Fruit fly (Drosophila melanogaster): ENCODE results near the gene Jon66Ci.

Gene Jon66Ci

DNA sequence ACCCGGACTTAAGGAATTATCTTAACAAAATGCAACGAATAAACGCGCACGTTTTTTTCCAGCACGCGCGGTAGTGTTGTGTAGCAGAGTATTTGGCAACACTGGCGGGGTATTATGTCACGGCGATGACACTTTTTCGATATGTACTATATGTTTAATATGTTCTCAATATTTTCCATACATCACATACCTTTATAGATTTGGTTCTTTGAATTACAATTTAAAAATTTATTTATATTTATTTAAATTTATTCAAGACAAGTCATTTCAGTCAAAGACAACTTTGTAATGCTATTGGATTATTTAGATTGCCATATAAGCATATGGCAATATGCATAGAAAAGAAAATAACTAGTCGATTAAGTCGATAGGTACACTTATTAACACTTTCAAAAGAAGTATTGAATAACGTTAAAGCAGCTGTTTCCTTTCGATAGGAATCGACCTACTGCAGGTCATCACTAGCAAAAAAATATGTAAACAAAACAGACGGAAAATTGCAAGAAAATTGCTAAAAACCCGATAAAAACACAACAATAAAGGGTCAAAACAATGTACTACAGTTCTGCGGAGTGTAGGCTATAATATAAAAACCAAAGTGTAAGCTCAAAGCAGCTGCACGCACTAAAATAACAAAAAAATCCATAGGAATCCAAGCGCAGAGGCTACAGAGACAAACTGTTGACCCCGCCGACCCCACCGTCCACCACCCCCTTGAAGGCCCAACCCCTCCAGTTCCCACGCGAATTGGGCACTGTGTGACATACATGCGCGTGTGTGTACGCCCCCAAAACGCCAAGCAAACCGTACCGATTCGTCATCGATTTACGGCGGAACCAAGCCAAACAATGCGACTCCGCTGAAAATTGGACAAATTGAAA lies 45.0 kb upstream of the Jon66Ci start, which contains the start of the genes CG7182 and GAPcenA (continued):
- TF ChIP-seq Jarid2 (GFP tag; optimal IDR thresholded peaks at IDR 0.05) (no peak), klu (GFP tag; IDR thresholded peaks at IDR 0.05) (peak; percentile 26; the same call in 1 of the 2 replicates), fd64A (GFP tag; optimal IDR thresholded peaks at IDR 0.05) (no peak), lab (GFP tag; optimal IDR thresholded peaks at IDR 0.05) (peak; percentile 83), Hr78 (GFP tag; optimal IDR thresholded peaks at IDR 0.05) (peak; percentile 5 to 100), CG31441 (GFP tag; IDR thresholded peaks at IDR 0.05) (no peak; the same call in 1 of the 2 replicates), Oli (tag; optimal IDR thresholded peaks at IDR 0.05) (peak; percentile 70), Rfx (GFP tag; IDR thresholded peaks at IDR 0.05) (peak; percentile 64), tx (GFP tag; optimal IDR thresholded peaks at IDR 0.05) (no peak), dpn (GFP tag; optimal IDR thresholded peaks at IDR 0.05) (peak; percentile 24 to 63), corto (GFP tag; optimal IDR thresholded peaks at IDR 0.05) (no peak), CG11398 (GFP tag; optimal IDR thresholded peaks at IDR 0.05) (peak; percentile 10), abd-A (tag; optimal IDR thresholded peaks at IDR 0.05) (no peak), da (GFP tag; optimal IDR thresholded peaks at IDR 0.05) (no peak), ap (GFP tag; IDR thresholded peaks at IDR 0.05) (no peak), ERR (GFP tag; optimal IDR thresholded peaks at IDR 0.05) (no peak), Poxn (GFP tag; IDR thresholded peaks at IDR 0.05) (no peak), Dip3 (GFP tag; optimal IDR thresholded peaks at IDR 0.05) (peak; percentile 5), CG6683 (GFP tag; optimal IDR thresholded peaks at IDR 0.05) (peak; percentile 47), CG7963 (GFP tag; IDR thresholded peaks at IDR 0.05; ENCODE audit: partially characterized antibody) (peak; percentile 47; the same call in 1 of the 3 replicates), HmgZ (tag; optimal IDR thresholded peaks at IDR 0.05) (no peak), scrt (GFP tag; optimal IDR thresholded peaks at IDR 0.05) (peak; percentile 48), Dek (tag; optimal IDR thresholded peaks at IDR 0.05) (peak; percentile 76), HLH3B (GFP tag; IDR thresholded peaks at IDR 0.05) (peak; percentile 54; the same call in 1 of the 2 replicates), seq (GFP tag; IDR thresholded peaks at IDR 0.05) (no peak), stwl (tag; optimal IDR thresholded peaks at IDR 0.05) (peak; percentile 94), CG6654 (GFP tag; optimal IDR thresholded peaks at IDR 0.05) (peak; percentile 22), CG42726 (GFP tag; IDR thresholded peaks at IDR 0.05; ENCODE audit: partially characterized antibody) (no peak), Hr39 (optimal IDR thresholded peaks at IDR 0.05) (no peak), HLH54F (GFP tag; optimal IDR thresholded peaks at IDR 0.05) (peak; percentile 36), Usf (GFP tag; optimal IDR thresholded peaks at IDR 0.05) (peak; percentile 27), Ets65A (GFP tag) (peak; percentile 95), kay (GFP tag; optimal IDR thresholded peaks at IDR 0.05) (peak; percentile 33), MTF-1 (GFP tag; optimal IDR thresholded peaks at IDR 0.05; ENCODE audit: borderline replicate concordance) (no peak), CG11085 (GFP tag; IDR thresholded peaks at IDR 0.05) (peak; percentile 41), CG13624 (GFP tag; optimal IDR thresholded peaks at IDR 0.05) (peak; percentile 19), insv (GFP tag; optimal IDR thresholded peaks at IDR 0.05) (peak in 1 of 2 experiments; percentile 46), CHES-1-like (GFP tag; optimal IDR thresholded peaks at IDR 0.05) (no peak), Hr51 (GFP tag; optimal IDR thresholded peaks at IDR 0.05) (peak; percentile 29 to 72), salm (tag; optimal IDR thresholded peaks at IDR 0.05) (peak; percentile 26), bowl (GFP tag; IDR thresholded peaks at IDR 0.05) (no peak), ken (GFP tag; IDR thresholded peaks at IDR 0.05) (peak; percentile 46; the same call in 1 of the 3 replicates), Fer3 (tag; optimal IDR thresholded peaks at IDR 0.05) (peak; percentile 58), CG4730 (GFP tag; IDR thresholded peaks at IDR 0.05) (no peak), CG11696 (GFP tag; IDR thresholded peaks at IDR 0.05) (no peak), MBD-R2 (GFP tag; IDR thresholded peaks at IDR 0.05) (peak; percentile 53), CG9817 (tag; optimal IDR thresholded peaks at IDR 0.05) (peak; percentile 68), kni (GFP tag; optimal IDR thresholded peaks at IDR 0.05) (no peak), dati (GFP tag; IDR thresholded peaks at IDR 0.05) (no peak)

Data from whole organism, embryonic.